Fruit fly (Drosophila melanogaster) whole organism, embryonic: ENCODE measurements around the gene Lsp2.

Experiments
- CG11560 ChIP-seq: fragments of 200-800 bp; sonication (Bioruptor generic); IDR thresholded peaks from 3 replicates; pipeline ENCODE4 v1.3.6; 2022; ENCODE audit warnings: missing biosample characterization, missing genetic modification characterization
- CG12219 ChIP-seq: fragments of 200-800 bp; sonication (Bioruptor generic); optimal IDR thresholded peaks from 3 replicates; lab custom pipeline; 2018; ENCODE audit warnings: missing biosample characterization, mild to moderate bottlenecking, missing genetic modification characterization
- CG14710 ChIP-seq: fragments of 200-800 bp; sonication (Bioruptor generic); optimal IDR thresholded peaks from 3 replicates; lab custom pipeline; 2019; ENCODE audit warnings: missing biosample characterization, mild to moderate bottlenecking, missing genetic modification characterization, moderate library complexity
- CG15011 ChIP-seq: fragments of 200-800 bp; sonication (Bioruptor generic); optimal IDR thresholded peaks from 3 replicates; lab custom pipeline; 2018; ENCODE audit warnings: missing biosample characterization, mild to moderate bottlenecking, missing genetic modification characterization
- CG1529 ChIP-seq: fragments of 200-800 bp; sonication (Bioruptor generic); optimal IDR thresholded peaks from 3 replicates; lab custom pipeline; 2018; ENCODE audit warnings: missing biosample characterization, missing genetic modification characterization
- CG1647 ChIP-seq: fragments of 200-800 bp; sonication (Bioruptor generic); optimal IDR thresholded peaks from 3 replicates; lab custom pipeline; 2016; ENCODE audit warnings: missing biosample characterization, missing genetic modification characterization
- CG17186 ChIP-seq: fragments of 200-800 bp; sonication (Bioruptor generic); optimal IDR thresholded peaks from 3 replicates; lab custom pipeline; 2017; ENCODE audit warnings: missing biosample characterization, missing genetic modification reagents, missing genetic modification characterization
- CG2875 ChIP-seq: fragments of 200-800 bp; sonication (Bioruptor generic); optimal IDR thresholded peaks from 2 replicates; lab custom pipeline; 2017; ENCODE audit warnings: missing biosample characterization, mild to moderate bottlenecking, missing genetic modification characterization, missing genetic modification reagents
- CG32772 ChIP-seq: fragments of 200-800 bp; sonication (Bioruptor generic); IDR thresholded peaks from 2 replicates; pipeline ENCODE4 v1.3.6; 2022; ENCODE audit warnings: missing biosample characterization, missing genetic modification characterization
- CG42726 ChIP-seq: fragments of 200-800 bp; sonication (Bioruptor generic); IDR thresholded peaks from 2 replicates; pipeline ENCODE4 v1.3.6; 2022; ENCODE audit warnings: missing biosample characterization, missing genetic modification characterization; ENCODE audit not compliant: partially characterized antibody
- CG5953 ChIP-seq: fragments of 200-800 bp; sonication (Bioruptor generic); IDR thresholded peaks from 2 replicates; pipeline ENCODE4 v1.3.6; 2022; ENCODE audit warnings: missing biosample characterization, missing genetic modification characterization
- CG6683 ChIP-seq: fragments of 200-800 bp; sonication (Bioruptor generic); optimal IDR thresholded peaks from 2 replicates; lab custom pipeline; 2017; ENCODE audit warnings: missing biosample characterization, mild to moderate bottlenecking, missing genetic modification characterization, missing genetic modification reagents
- CG7271 ChIP-seq: fragments of 200-800 bp; sonication (Bioruptor generic); optimal IDR thresholded peaks from 2 replicates; lab custom pipeline; 2018; ENCODE audit warnings: missing biosample characterization, mild to moderate bottlenecking, missing genetic modification characterization, moderate library complexity
- CG7556 ChIP-seq: fragments of 200-800 bp; sonication (Bioruptor generic); optimal IDR thresholded peaks from 2 replicates; lab custom pipeline; 2017; ENCODE audit warnings: missing biosample characterization, mild to moderate bottlenecking, missing genetic modification characterization
- CG9437 ChIP-seq: fragments of 200-800 bp; sonication (Bioruptor generic); optimal IDR thresholded peaks from 2 replicates; lab custom pipeline; 2018; ENCODE audit warnings: missing biosample characterization, mild to moderate bottlenecking, missing genetic modification characterization
- Dek ChIP-seq: fragments of 200-800 bp; sonication (Bioruptor generic); optimal IDR thresholded peaks from 3 replicates; lab custom pipeline; 2019; ENCODE audit warnings: missing biosample characterization, mild to moderate bottlenecking, missing genetic modification characterization, moderate library complexity
- Elba2 ChIP-seq: fragments of 200-800 bp; sonication (Bioruptor generic); optimal IDR thresholded peaks from 3 replicates; lab custom pipeline; 2016; ENCODE audit warnings: missing biosample characterization, missing genetic modification characterization
- HLHmδ ChIP-seq: fragments of 200-800 bp; sonication (Bioruptor generic); optimal IDR thresholded peaks from 2 replicates; lab custom pipeline; 2018; ENCODE audit warnings: missing biosample characterization, mild to moderate bottlenecking, missing genetic modification characterization, moderate library complexity
- Hsf ChIP-seq: fragments of 200-800 bp; sonication (Bioruptor generic); optimal IDR thresholded peaks from 3 replicates; lab custom pipeline; 2016; ENCODE audit warnings: missing biosample characterization, missing genetic modification characterization
- Myb ChIP-seq: fragments of 200-800 bp; sonication (Bioruptor generic); optimal IDR thresholded peaks from 2 replicates; lab custom pipeline; 2016; ENCODE audit warnings: missing biosample characterization, missing genetic modification characterization
- Nf-YB ChIP-seq: fragments of 200-800 bp; sonication (Bioruptor generic); optimal IDR thresholded peaks from 3 replicates; lab custom pipeline; 2019; ENCODE audit warnings: missing biosample characterization, mild to moderate bottlenecking, missing genetic modification characterization, moderate library complexity
- Rfx ChIP-seq: fragments of 200-800 bp; sonication (Bioruptor generic); IDR thresholded peaks from 2 replicates; pipeline ENCODE4 v1.3.6; 2022; ENCODE audit warnings: missing biosample characterization, missing genetic modification characterization
- Side ChIP-seq: fragments of 200-800 bp; sonication (Bioruptor generic); optimal IDR thresholded peaks from 2 replicates; lab custom pipeline; 2016; ENCODE audit warnings: missing biosample characterization, missing genetic modification characterization
- Trl ChIP-seq, 3 experiments: fragments of >200 bp in 2 of 3; fragments of 200-800 bp in 1 of 3; sonication (Bioruptor generic) in 1 of 3; optimal IDR thresholded peaks; 2 replicates in 1 of 3; 3 replicates in 2 of 3; lab custom pipeline; 2016 to 2017; ENCODE audit warnings: missing biosample characterization in 1 of 3, missing genetic modification characterization in 1 of 3
- ara ChIP-seq: fragments of 200-800 bp; sonication (Bioruptor generic); IDR thresholded peaks from 2 replicates; pipeline ENCODE4 v1.3.6; 2022; ENCODE audit warnings: missing biosample characterization, missing genetic modification characterization
- chinmo ChIP-seq: fragments of 200-800 bp; sonication (Bioruptor generic); IDR thresholded peaks from 4 replicates; pipeline ENCODE4 v1.3.6; 2022; ENCODE audit warnings: missing biosample characterization, missing genetic modification characterization; ENCODE audit not compliant: partially characterized antibody
- chm ChIP-seq: fragments of 200-800 bp; sonication (Bioruptor generic); IDR thresholded peaks from 2 replicates; pipeline ENCODE4 v1.3.6; 2022; ENCODE audit warnings: missing biosample characterization, missing genetic modification characterization
- ci ChIP-seq: fragments of 200-800 bp; sonication (Bioruptor generic); IDR thresholded peaks from 3 replicates; pipeline ENCODE4 v1.3.6; 2022; ENCODE audit warnings: missing biosample characterization, missing genetic modification characterization
- dm ChIP-seq: fragments of 200-800 bp; sonication (Bioruptor generic); optimal IDR thresholded peaks from 3 replicates; lab custom pipeline; 2016; ENCODE audit warnings: missing biosample characterization, missing genetic modification characterization
- dmrt99B ChIP-seq: fragments of 200-800 bp; sonication (Bioruptor generic); optimal IDR thresholded peaks from 2 replicates; lab custom pipeline; 2018; ENCODE audit warnings: missing biosample characterization, mild to moderate bottlenecking, missing genetic modification characterization, moderate library complexity
- fd64A ChIP-seq: fragments of 200-800 bp; sonication (Bioruptor generic); optimal IDR thresholded peaks from 3 replicates; lab custom pipeline; 2018; ENCODE audit warnings: missing biosample characterization, mild to moderate bottlenecking, missing genetic modification characterization
- fru ChIP-seq: fragments of >200 bp; optimal IDR thresholded peaks from 2 replicates; lab custom pipeline; 2017
- gce ChIP-seq: fragments of 200-800 bp; sonication (Bioruptor generic); IDR thresholded peaks from 3 replicates; pipeline ENCODE4 v1.3.6; 2022; ENCODE audit warnings: missing biosample characterization, missing genetic modification characterization
- gcm ChIP-seq: fragments of 200-800 bp; sonication (Bioruptor generic); optimal IDR thresholded peaks from 2 replicates; lab custom pipeline; 2019; ENCODE audit warnings: missing biosample characterization, mild to moderate bottlenecking, missing genetic modification characterization, moderate library complexity
- her ChIP-seq: fragments of 200-800 bp; sonication (Bioruptor generic); optimal IDR thresholded peaks from 2 replicates; lab custom pipeline; 2016; ENCODE audit warnings: missing biosample characterization, missing genetic modification characterization
- hkb ChIP-seq, 2 experiments: fragments of 200-800 bp in 1 of 2; fragments of >200 bp in 1 of 2; sonication (Bioruptor generic) in 1 of 2; IDR thresholded peaks in 1 of 2; optimal IDR thresholded peaks in 1 of 2; 2 replicates each; pipeline versions ENCODE4 v1.3.6 to Lab custom; 2017 to 2022; ENCODE audit warnings: missing biosample characterization in 1 of 2, missing genetic modification characterization in 1 of 2
- jumu ChIP-seq: fragments of 200-800 bp; sonication (Bioruptor generic); optimal IDR thresholded peaks from 3 replicates; lab custom pipeline; 2016; ENCODE audit warnings: missing biosample characterization, missing genetic modification characterization
- lbe ChIP-seq: fragments of 200-800 bp; sonication (Bioruptor generic); optimal IDR thresholded peaks from 2 replicates; lab custom pipeline; 2016; ENCODE audit warnings: missing biosample characterization, mild to moderate bottlenecking, missing genetic modification characterization
- mam ChIP-seq: fragments of 200-800 bp; sonication (Bioruptor generic); optimal IDR thresholded peaks from 3 replicates; lab custom pipeline; 2016; ENCODE audit warnings: missing biosample characterization, missing genetic modification characterization
- mld ChIP-seq: fragments of 200-800 bp; sonication (Bioruptor generic); IDR thresholded peaks from 3 replicates; pipeline ENCODE4 v1.3.6; 2022; ENCODE audit warnings: missing biosample characterization, missing genetic modification characterization; ENCODE audit not compliant: partially characterized antibody
- nerfin-1 ChIP-seq: fragments of 200-800 bp; sonication (Bioruptor generic); optimal IDR thresholded peaks from 3 replicates; lab custom pipeline; 2019; ENCODE audit warnings: missing biosample characterization, mild to moderate bottlenecking, missing genetic modification characterization, moderate library complexity
- nerfin-2 ChIP-seq: fragments of 200-800 bp; sonication (Bioruptor generic); IDR thresholded peaks from 2 replicates; pipeline ENCODE4 v1.3.6; 2022; ENCODE audit warnings: missing biosample characterization, missing genetic modification characterization; ENCODE audit not compliant: partially characterized antibody
- psq ChIP-seq: fragments of 200-800 bp; sonication (Bioruptor generic); optimal IDR thresholded peaks from 2 replicates; lab custom pipeline; 2017; ENCODE audit warnings: missing biosample characterization, missing genetic modification characterization
- row ChIP-seq: fragments of 200-800 bp; sonication (Bioruptor generic); IDR thresholded peaks from 3 replicates; pipeline ENCODE4 v1.3.6; 2022; ENCODE audit warnings: missing biosample characterization, missing genetic modification characterization
- run ChIP-seq: fragments of 200-800 bp; sonication (Bioruptor generic); optimal IDR thresholded peaks from 3 replicates; lab custom pipeline; 2018; ENCODE audit warnings: missing biosample characterization, mild to moderate bottlenecking, missing genetic modification characterization
- sob ChIP-seq: fragments of 200-800 bp; sonication (Bioruptor generic); IDR thresholded peaks from 2 replicates; pipeline ENCODE4 v1.3.6; 2022; ENCODE audit warnings: missing biosample characterization, missing genetic modification characterization
- tin ChIP-seq: fragments of 200-800 bp; sonication (Bioruptor generic); optimal IDR thresholded peaks from 3 replicates; lab custom pipeline; 2016; ENCODE audit warnings: missing biosample characterization, missing genetic modification characterization
- wor ChIP-seq: fragments of 200-800 bp; sonication (Bioruptor generic); IDR thresholded peaks from 2 replicates; pipeline ENCODE4 v1.3.6; 2022; ENCODE audit warnings: missing biosample characterization, missing genetic modification characterization

Gene Lsp2

dm6 chr3L:12138113-12138899, 9.1 kb downstream of the Lsp2 start, which contains the start of the genes ND-SGDH and RhoGAP68F (continued):
- peak; percentile 67 for TF ChIP-seq dmrt99B (tag; lab: Kevin White, UChicago)
- peak; percentile 72 for TF ChIP-seq mam (GFP tag; lab: Kevin White, UChicago)
- TF ChIP-seq Side: peak; percentile 15
- no peak for TF ChIP-seq fru (lab: Kevin White, UChicago)
- no peak for TF ChIP-seq her (GFP tag; lab: Kevin White, UChicago)
- TF ChIP-seq CG32772 (GFP tag; lab: Robert Waterston, UW): peak; percentile 59; the same call in 1 of the 2 replicates
- TF ChIP-seq CG7556 (GFP tag; lab: Kevin White, UChicago): peak; percentile 74
- TF ChIP-seq CG14710 (tag; lab: Kevin White, UChicago): peak; percentile 89
- TF ChIP-seq run (tag; lab: Kevin White, UChicago): peak; percentile 17
- TF ChIP-seq CG9437 (GFP tag; lab: Kevin White, UChicago): peak; percentile 65
- no peak for TF ChIP-seq HLHmδ (GFP tag; lab: Kevin White, UChicago)
- peak; percentile 58 for TF ChIP-seq dm (GFP tag; lab: Kevin White, UChicago)
- peak; percentile 25 for TF ChIP-seq Myb (GFP tag; lab: Kevin White, UChicago)
- TF ChIP-seq ara (GFP tag; lab: Robert Waterston, UW): 0 out of 2 replicates have a peak, but pooled peaks have one; percentile 7
- peak; percentile 40 for TF ChIP-seq gcm
- peak; percentile 39 for TF ChIP-seq Nf-YB (GFP tag; lab: Kevin White, UChicago)
- TF ChIP-seq gce (GFP tag; lab: Robert Waterston, UW): no peak
- peak; percentile 67 for TF ChIP-seq Dek
- peak; percentile 31 for TF ChIP-seq CG17186 (GFP tag; lab: Kevin White, UChicago)
- 0 out of 3 replicates have a peak, but pooled peaks have one; percentile 41 for TF ChIP-seq ci (GFP tag; lab: Robert Waterston, UW)
- TF ChIP-seq CG42726 (GFP tag; lab: Robert Waterston, UW): peak; percentile 81
- peak; percentile 76 for TF ChIP-seq nerfin-2 (GFP tag; lab: Robert Waterston, UW)
- peak; percentile 79 for TF ChIP-seq Rfx (GFP tag; lab: Robert Waterston, UW)
- TF ChIP-seq nerfin-1 (tag; lab: Kevin White, UChicago): peak; percentile 62
- TF ChIP-seq chm (GFP tag; lab: Robert Waterston, UW): no peak
- no peak for TF ChIP-seq Trl (optimal IDR thresholded peaks at IDR 0.05; lab: Kevin White, UChicago)
- peak; percentile 66 for TF ChIP-seq Trl (GFP tag; optimal IDR thresholded peaks at IDR 0.05; lab: Kevin White, UChicago)
- peak; percentile 80 for TF ChIP-seq Hsf (GFP tag; lab: Kevin White, UChicago)
- peak; percentile 45 for TF ChIP-seq CG1647
- TF ChIP-seq CG15011 (GFP tag; lab: Kevin White, UChicago): peak; percentile 27
- peak; percentile 35 for TF ChIP-seq Elba2
- peak; percentile 79 for TF ChIP-seq sob (GFP tag; lab: Robert Waterston, UW)
- TF ChIP-seq CG11560 (tag; lab: Robert Waterston, UW): no peak; the same call in 2 of the 3 replicates
- no peak for TF ChIP-seq fd64A
- TF ChIP-seq CG7271: no peak
- TF ChIP-seq CG1529 (GFP tag; lab: Kevin White, UChicago): peak; percentile 44
- TF ChIP-seq CG5953 (GFP tag; lab: Robert Waterston, UW): no peak
- TF ChIP-seq tin (GFP tag; lab: Kevin White, UChicago): peak; percentile 77
- TF ChIP-seq lbe (GFP tag; lab: Kevin White, UChicago): peak; percentile 30
- TF ChIP-seq CG12219 (GFP tag; lab: Kevin White, UChicago): no peak
- TF ChIP-seq chinmo (GFP tag; lab: Robert Waterston, UW): peak; percentile 88; the same call in 3 of the 4 replicates
- TF ChIP-seq wor (GFP tag; lab: Robert Waterston, UW): peak; percentile 33; the same call in 1 of the 2 replicates
- TF ChIP-seq psq (GFP tag; lab: Kevin White, UChicago): peak; percentile 7
- peak; percentile 67 for TF ChIP-seq jumu (GFP tag; lab: Kevin White, UChicago)
- no peak for TF ChIP-seq CG2875 (GFP tag; lab: Kevin White, UChicago)
- peak; percentile 69; the same call in 2 of the 3 replicates for TF ChIP-seq mld (GFP tag; lab: Robert Waterston, UW)
- peak; percentile 20 for TF ChIP-seq CG6683 (GFP tag; lab: Kevin White, UChicago)
- peak; percentile 94 for TF ChIP-seq row (GFP tag; lab: Robert Waterston, UW)
- no peak for TF ChIP-seq hkb (optimal IDR thresholded peaks at IDR 0.05; lab: Kevin White, UChicago)
- TF ChIP-seq hkb (GFP tag; IDR thresholded peaks at IDR 0.05; lab: Robert Waterston, UW): no peak; the same call in none of the 2 replicates
